Worm (Caenorhabditis elegans) whole organism, L4/young adult: ENCODE data around the gene F08D12.4.

Source experiments
- W03F9.2 ChIP-seq: fragments of 150-350 bp; optimal IDR thresholded peaks from 2 replicates; lab custom pipeline; 2014; ENCODE audit warnings: missing biosample characterization, missing genetic modification characterization
- dao-5 ChIP-seq: sonication (generic microtip); optimal IDR thresholded peaks from 2 replicates; lab custom pipeline; 2016; ENCODE audit warnings: missing genotype, missing genetic modification characterization, moderate library complexity, missing compliant biosample characterization

ce11 chrII:2804245-2804644, 26.3 kb downstream of the F08D12.4 start:
- TF ChIP-seq W03F9.2 (tag; lab: Kevin White, UChicago) (no peak), dao-5 (no peak)
